Fruit fly (Drosophila melanogaster) whole organism: Measurements from ENCODE around the gene CG14974.

Source experiments
- CG8478 ChIP-seq: fragments of >200 bp; optimal IDR thresholded peaks from 2 replicates; lab custom pipeline; 2018; ENCODE audit warnings: inconsistent platforms
- Dll ChIP-seq: fragments of >200 bp; optimal IDR thresholded peaks from 2 replicates; lab custom pipeline; 2017

- TF ChIP-seq CG8478 (lab: Kevin White, UChicago) (no peak), Dll (peak; percentile 91)
Measured at dm6 chr3L:3626069-3626468, 5.2 kb upstream of the CG14974 start, which contains the start of gene dar1.
